Fruit fly (Drosophila melanogaster): Measurements from ENCODE around the gene CG13731.

CG13731 gene

DNA sequence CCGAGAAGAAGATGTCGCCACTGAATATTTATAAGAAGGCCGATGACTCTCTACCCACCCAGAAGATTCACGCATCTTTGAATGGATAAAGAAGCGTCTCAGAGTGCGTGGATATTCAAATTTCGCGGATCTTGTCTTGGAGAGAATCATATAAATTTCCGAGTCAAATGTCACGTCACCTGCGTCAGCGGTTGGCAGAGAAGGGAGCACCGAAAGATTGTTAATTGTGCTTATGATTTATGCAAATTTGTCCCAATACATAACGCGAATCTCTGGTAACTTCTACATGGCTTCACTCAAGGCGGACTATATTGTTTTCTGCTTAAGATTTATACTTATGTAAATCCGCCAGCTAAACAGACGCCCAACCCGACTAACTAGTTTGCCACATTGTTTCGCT, 2.4 kb upstream of the CG13731 start:
- no peak for TF ChIP-seq CG32121 (GFP tag; IDR thresholded peaks at IDR 0.05)
- TF ChIP-seq CG15710 (tag; optimal IDR thresholded peaks at IDR 0.05): no peak
- TF ChIP-seq CG4496 (GFP tag; IDR thresholded peaks at IDR 0.05): no peak
- no peak for TF ChIP-seq Pif1A (GFP tag; optimal IDR thresholded peaks at IDR 0.05)
- no peak for TF ChIP-seq EcR (GFP tag; optimal IDR thresholded peaks at IDR 0.05)
- no peak for TF ChIP-seq CG8301 (tag; optimal IDR thresholded peaks at IDR 0.05)
- TF ChIP-seq D1 (tag; optimal IDR thresholded peaks at IDR 0.05): no peak
- TF ChIP-seq rn (GFP tag; IDR thresholded peaks at IDR 0.05): no peak
- no peak for TF ChIP-seq CG13204 (GFP tag; optimal IDR thresholded peaks at IDR 0.05)
- no peak for TF ChIP-seq fd96Ca (GFP tag; IDR thresholded peaks at IDR 0.05)
- TF ChIP-seq Pif1B (GFP tag; optimal IDR thresholded peaks at IDR 0.05): no peak
- TF ChIP-seq CG17806 (tag; optimal IDR thresholded peaks at IDR 0.05): no peak
- TF ChIP-seq CG34367 (tag; optimal IDR thresholded peaks at IDR 0.05): no peak
- TF ChIP-seq CG8159 (tag; optimal IDR thresholded peaks at IDR 0.05): no peak
- no peak for TF ChIP-seq CG9948 (tag; optimal IDR thresholded peaks at IDR 0.05)
- no peak for TF ChIP-seq CG12605 (GFP tag; IDR thresholded peaks at IDR 0.05)

DNA sequence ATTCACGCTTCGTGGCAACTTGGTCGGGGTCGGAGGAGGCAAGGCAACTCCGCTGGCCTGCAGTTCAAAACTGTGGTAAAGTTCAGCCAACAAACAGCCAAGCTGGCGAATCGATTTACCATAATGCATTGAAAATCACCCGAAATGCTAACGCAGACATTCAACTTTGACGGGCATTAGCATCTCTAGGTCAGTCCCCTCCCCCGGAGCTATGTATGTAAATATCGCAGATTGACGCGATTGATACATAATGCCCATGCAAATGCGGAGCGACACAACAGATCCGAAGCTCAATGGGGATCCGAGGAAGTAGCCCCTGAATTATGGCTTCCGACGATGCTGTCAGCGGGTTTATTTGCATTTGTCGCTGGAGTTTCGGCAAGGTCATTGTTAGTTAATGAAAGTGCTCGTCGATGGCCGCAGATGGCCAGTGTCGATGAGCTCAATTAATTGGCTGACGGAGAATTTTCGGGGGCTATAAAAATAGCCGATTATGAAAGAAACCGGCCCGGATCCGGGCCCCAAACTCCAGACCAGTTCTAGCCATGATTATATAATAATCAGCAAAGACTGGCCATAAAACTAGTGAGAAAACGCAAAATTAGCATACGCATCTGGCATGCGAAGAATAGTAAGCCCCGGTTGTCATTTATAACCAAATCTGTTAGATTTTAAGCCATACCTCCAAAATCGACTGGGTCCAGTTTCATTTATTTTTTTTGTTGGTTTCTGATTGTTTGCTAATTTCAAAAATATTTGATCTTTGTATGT, 2.0 kb downstream of the CG13731 start:
- TF ChIP-seq rn (GFP tag; IDR thresholded peaks at IDR 0.05): no peak

dm6 chr3L:17383714-17384113, 5.0 kb downstream of the CG13731 start:
- no peak for TF ChIP-seq CG17806 (tag; optimal IDR thresholded peaks at IDR 0.05)
- no peak for TF ChIP-seq CG32121 (GFP tag; IDR thresholded peaks at IDR 0.05)
- TF ChIP-seq CG14655 (GFP tag; optimal IDR thresholded peaks at IDR 0.05): no peak

DNA sequence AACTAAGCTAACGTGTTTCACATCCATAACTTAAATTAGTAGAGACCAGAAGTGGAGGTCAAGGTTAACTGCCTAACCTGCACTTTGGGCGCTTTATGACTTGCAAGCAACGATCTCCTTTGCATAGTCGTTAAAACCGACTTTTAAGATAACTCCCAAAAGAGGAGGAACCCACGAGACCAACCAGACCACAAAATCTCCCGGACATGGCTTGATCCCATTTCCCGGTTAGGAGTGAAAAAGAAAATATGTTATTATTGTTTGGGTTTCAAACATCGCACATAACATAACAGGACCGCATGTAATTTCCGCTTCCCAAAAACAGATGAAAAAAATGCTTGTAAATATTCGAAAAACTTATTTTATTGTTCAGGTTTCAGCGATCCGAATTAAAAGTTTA, 5.5 kb downstream of the CG13731 start:
- TF ChIP-seq CG10348 (GFP tag; IDR thresholded peaks at IDR 0.05) (no peak), CG17806 (tag; optimal IDR thresholded peaks at IDR 0.05) (no peak), CG14655 (GFP tag; optimal IDR thresholded peaks at IDR 0.05) (no peak), fd96Ca (GFP tag; IDR thresholded peaks at IDR 0.05) (no peak), CG8301 (tag; optimal IDR thresholded peaks at IDR 0.05) (no peak), CG32121 (GFP tag; IDR thresholded peaks at IDR 0.05) (no peak), CG15710 (tag; optimal IDR thresholded peaks at IDR 0.05) (no peak), CG9948 (tag; optimal IDR thresholded peaks at IDR 0.05) (no peak), CG4496 (GFP tag; IDR thresholded peaks at IDR 0.05) (no peak), CG12605 (GFP tag; IDR thresholded peaks at IDR 0.05) (no peak), Pif1A (GFP tag; optimal IDR thresholded peaks at IDR 0.05) (no peak), CG13204 (GFP tag; optimal IDR thresholded peaks at IDR 0.05) (no peak), Ets98B (GFP tag; IDR thresholded peaks at IDR 0.05) (no peak), gl (tag; optimal IDR thresholded peaks at IDR 0.05) (no peak), Snoo (tag; optimal IDR thresholded peaks at IDR 0.05) (no peak)

- TF ChIP-seq CG34367 (tag; optimal IDR thresholded peaks at IDR 0.05): no peak
These were observed 6.1 kb downstream of the CG13731 start, which contains the start of gene CG13728 for dm6 chr3L:17382628-17383027. CG13728 (minus strand) TSS chr3L:17382728.

- no peak for TF ChIP-seq Snoo (tag; optimal IDR thresholded peaks at IDR 0.05)
- no peak for TF ChIP-seq CG9948 (tag; optimal IDR thresholded peaks at IDR 0.05)
- TF ChIP-seq CG12605 (GFP tag; IDR thresholded peaks at IDR 0.05): no peak
- TF ChIP-seq CG4496 (GFP tag; IDR thresholded peaks at IDR 0.05): no peak
- no peak for TF ChIP-seq CG32121 (GFP tag; IDR thresholded peaks at IDR 0.05)
- TF ChIP-seq Pif1A (GFP tag; optimal IDR thresholded peaks at IDR 0.05): no peak
- no peak for TF ChIP-seq Ets98B (GFP tag; IDR thresholded peaks at IDR 0.05)
These were observed 6.8 kb downstream of the CG13731 start for dm6 chr3L:17381990-17382389.

DNA sequence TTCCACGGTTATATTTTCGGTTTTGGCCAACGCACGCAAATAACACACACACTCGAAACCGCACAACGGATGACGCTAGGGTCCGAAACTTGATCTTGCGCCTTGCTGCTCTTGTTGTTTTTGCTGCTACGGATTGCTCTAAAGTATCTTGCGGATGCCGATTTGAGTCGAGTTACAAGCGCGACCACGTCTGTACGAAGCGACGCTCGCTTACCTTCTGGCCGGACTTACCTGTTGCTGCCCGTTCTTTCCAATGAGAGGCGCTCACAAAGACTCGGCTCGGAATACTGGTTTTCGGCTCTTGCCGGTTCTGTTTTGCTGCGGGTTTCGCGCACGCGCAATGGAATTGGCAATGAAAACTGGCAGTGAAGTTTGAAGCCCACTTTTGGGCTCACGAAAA, 9.4 kb downstream of the CG13731 start, which contains the start of gene Cad74A:
Cad74A (minus strand) TSS at position 220 of the 400 bp plus-strand sequence.
- TF ChIP-seq Ets98B (GFP tag; IDR thresholded peaks at IDR 0.05) (peak; percentile 58; the same call in 1 of the 2 replicates), CG10348 (GFP tag; IDR thresholded peaks at IDR 0.05) (no peak), CG15710 (tag; optimal IDR thresholded peaks at IDR 0.05) (no peak), CG8159 (tag; optimal IDR thresholded peaks at IDR 0.05) (no peak), Pif1A (GFP tag; optimal IDR thresholded peaks at IDR 0.05) (no peak), CG9948 (tag; optimal IDR thresholded peaks at IDR 0.05) (no peak), D1 (tag; optimal IDR thresholded peaks at IDR 0.05) (no peak), CG13204 (GFP tag; optimal IDR thresholded peaks at IDR 0.05) (peak; percentile 35), CG8301 (tag; optimal IDR thresholded peaks at IDR 0.05) (no peak), rn (GFP tag; IDR thresholded peaks at IDR 0.05) (no peak), CG17806 (tag; optimal IDR thresholded peaks at IDR 0.05) (no peak), CG32121 (GFP tag; IDR thresholded peaks at IDR 0.05) (no peak), Snoo (tag; optimal IDR thresholded peaks at IDR 0.05) (no peak), CG14655 (GFP tag; optimal IDR thresholded peaks at IDR 0.05) (no peak), CG12605 (GFP tag; IDR thresholded peaks at IDR 0.05) (no peak), CG34367 (tag; optimal IDR thresholded peaks at IDR 0.05) (no peak), Pif1B (GFP tag; optimal IDR thresholded peaks at IDR 0.05) (peak; percentile 38), gl (tag; optimal IDR thresholded peaks at IDR 0.05) (no peak), EcR (GFP tag; optimal IDR thresholded peaks at IDR 0.05) (peak; percentile 38), fd96Ca (GFP tag; IDR thresholded peaks at IDR 0.05) (no peak), CG4496 (GFP tag; IDR thresholded peaks at IDR 0.05) (peak; percentile 51; the same call in 2 of the 3 replicates)
